Fruit fly (Drosophila melanogaster): Measurements from ENCODE around the gene CG34241.

CG34241 gene

DNA sequence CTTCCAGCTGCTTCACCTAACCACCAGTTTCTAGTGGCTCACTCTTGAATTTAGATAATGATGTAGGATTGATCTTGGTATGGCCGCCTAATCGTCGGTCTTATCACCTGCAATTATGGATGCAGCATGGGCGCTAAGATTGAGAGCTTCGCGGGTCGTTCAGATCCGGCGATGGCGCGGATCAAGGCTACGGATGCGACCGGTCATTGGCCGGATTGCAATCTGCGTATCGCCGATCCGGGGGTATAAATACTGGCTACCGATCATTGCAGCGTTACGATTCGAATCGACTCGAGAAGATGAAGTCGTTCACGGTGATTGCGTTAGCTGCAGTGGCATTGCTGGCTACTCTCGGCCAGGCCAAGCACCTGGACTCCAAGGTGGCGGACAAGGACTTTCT lies 1.3 kb downstream of the CG34241 start, which contains the start of gene Lsp2:
TSS of gene Lsp2 (plus strand) at position 283 of the 400 bp plus-strand sequence.
- TF ChIP-seq GATAd (GFP tag; optimal IDR thresholded peaks at IDR 0.05) (no peak), usp (GFP tag; optimal IDR thresholded peaks at IDR 0.05) (no peak), Hnf4 (GFP tag; optimal IDR thresholded peaks at IDR 0.05) (peak; percentile 0), jim (GFP tag; optimal IDR thresholded peaks at IDR 0.05) (no peak), Rel (GFP tag; optimal IDR thresholded peaks at IDR 0.05) (no peak), Rel (tag; optimal IDR thresholded peaks at IDR 0.05) (no peak), Abd-B (GFP tag; optimal IDR thresholded peaks at IDR 0.05) (no peak)

DNA sequence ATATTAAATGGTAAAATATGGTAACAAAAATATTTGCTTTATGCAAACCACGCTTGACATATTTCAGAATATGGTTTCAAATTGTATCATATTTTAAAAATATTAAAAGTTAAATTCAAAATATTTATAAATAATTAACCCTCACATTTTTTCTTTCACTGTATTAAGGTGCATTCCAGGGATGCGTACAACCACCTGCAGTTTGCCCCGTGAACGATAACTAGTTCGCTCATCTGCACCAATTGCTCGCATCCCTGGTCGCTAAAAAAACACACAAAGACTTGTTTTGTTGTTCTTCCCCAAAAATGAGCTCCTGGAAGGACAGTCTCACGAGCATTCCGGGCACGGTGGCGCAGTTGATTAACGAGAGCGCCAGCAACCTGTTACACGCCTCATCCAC lies 4.1 kb downstream of the CG34241 start, which contains the start of gene DEF8:
TSS of gene DEF8 (plus strand) at position 229 of the 400 bp plus-strand sequence.
- TF ChIP-seq CG32264 (GFP tag; optimal IDR thresholded peaks at IDR 0.05) (no peak), foxo (GFP tag; optimal IDR thresholded peaks at IDR 0.05) (peak in 1 of 2 experiments; percentile 76), fru (GFP tag; optimal IDR thresholded peaks at IDR 0.05) (peak; percentile 65), OdsH (GFP tag; optimal IDR thresholded peaks at IDR 0.05) (peak; percentile 78), HLH106 (tag; optimal IDR thresholded peaks at IDR 0.05) (peak; percentile 84), dmrt93B (GFP tag; optimal IDR thresholded peaks at IDR 0.05) (peak; percentile 23), woc (GFP tag; optimal IDR thresholded peaks at IDR 0.05) (peak; percentile 71), sv (GFP tag; optimal IDR thresholded peaks at IDR 0.05) (peak; percentile 30), N (GFP tag; optimal IDR thresholded peaks at IDR 0.05) (no peak), psq (GFP tag; optimal IDR thresholded peaks at IDR 0.05) (peak; percentile 72), h (GFP tag; optimal IDR thresholded peaks at IDR 0.05) (peak; percentile 58), Hr83 (GFP tag; optimal IDR thresholded peaks at IDR 0.05; ENCODE audit: poor library complexity, severe bottlenecking) (peak; percentile 78), Rel (GFP tag; optimal IDR thresholded peaks at IDR 0.05) (no peak), Rel (tag; optimal IDR thresholded peaks at IDR 0.05) (peak; percentile 99), ey (GFP tag; optimal IDR thresholded peaks at IDR 0.05) (peak; percentile 38), Myc (optimal IDR thresholded peaks at IDR 0.05) (no peak), Sp1 (GFP tag; optimal IDR thresholded peaks at IDR 0.05) (peak; percentile 85), rgr (GFP tag; optimal IDR thresholded peaks at IDR 0.05) (peak; percentile 78), CG9705 (GFP tag; optimal IDR thresholded peaks at IDR 0.05) (peak; percentile 52), Hnf4 (GFP tag; optimal IDR thresholded peaks at IDR 0.05) (peak; percentile 30), brk (GFP tag; optimal IDR thresholded peaks at IDR 0.05) (peak; percentile 24), tai (GFP tag; optimal IDR thresholded peaks at IDR 0.05) (no peak), br (GFP tag; optimal IDR thresholded peaks at IDR 0.05) (peak; percentile 37), Mio (GFP tag; optimal IDR thresholded peaks at IDR 0.05) (no peak), Dfd (GFP tag; optimal IDR thresholded peaks at IDR 0.05) (no peak)

DNA sequence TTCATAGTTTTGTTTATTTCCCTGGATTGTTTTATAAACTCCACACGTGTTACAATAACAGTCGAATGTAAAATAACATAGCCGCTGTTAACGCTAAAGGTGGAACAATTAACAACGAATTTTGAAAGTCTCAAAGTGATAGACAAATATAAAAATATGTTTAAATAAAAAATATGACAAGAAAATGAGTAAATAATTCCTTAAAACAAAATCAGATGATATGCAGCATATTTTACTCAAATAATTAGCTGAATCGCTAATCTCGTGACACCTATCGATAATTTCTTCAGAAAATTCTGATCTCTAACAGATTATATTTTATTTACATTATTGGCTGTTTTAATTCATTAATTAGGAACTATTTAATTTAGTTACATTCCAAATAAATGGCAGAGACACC lies 8.9 kb downstream of the CG34241 start, which contains the start of the genes CG5645 and Atg12:
TSS of gene CG5645 (minus strand) at position 77 of the 400 bp plus-strand sequence.
TSS of gene Atg12 (plus strand) at position 338 of the 400 bp plus-strand sequence.
- peak; percentile 13 for TF ChIP-seq CG32264 (GFP tag; optimal IDR thresholded peaks at IDR 0.05)
- peak; percentile 79 for TF ChIP-seq Jra (GFP tag; optimal IDR thresholded peaks at IDR 0.05)
- TF ChIP-seq dsf (GFP tag; optimal IDR thresholded peaks at IDR 0.05; ENCODE audit: borderline replicate concordance), result peak; percentile 46
- TF ChIP-seq br (GFP tag; optimal IDR thresholded peaks at IDR 0.05), result peak; percentile 36
- TF ChIP-seq Myc (optimal IDR thresholded peaks at IDR 0.05), result no peak
- peak; percentile 46 for TF ChIP-seq ey (GFP tag; optimal IDR thresholded peaks at IDR 0.05)
- TF ChIP-seq brk (GFP tag; optimal IDR thresholded peaks at IDR 0.05), result peak; percentile 71
- TF ChIP-seq fru (GFP tag; optimal IDR thresholded peaks at IDR 0.05), result peak; percentile 69
- TF ChIP-seq pan (optimal IDR thresholded peaks at IDR 0.05), result no peak
- no peak for TF ChIP-seq Dif (GFP tag; optimal IDR thresholded peaks at IDR 0.05; ENCODE audit: partially characterized antibody)
- peak; percentile 76 for TF ChIP-seq woc (GFP tag; optimal IDR thresholded peaks at IDR 0.05)
- peak; percentile 76 for TF ChIP-seq CG9705 (GFP tag; optimal IDR thresholded peaks at IDR 0.05)
- no peak for TF ChIP-seq jim (GFP tag; optimal IDR thresholded peaks at IDR 0.05)
- no peak for TF ChIP-seq lola (GFP tag; optimal IDR thresholded peaks at IDR 0.05)
- no peak for TF ChIP-seq GATAd (GFP tag; optimal IDR thresholded peaks at IDR 0.05)
- peak; percentile 74 for TF ChIP-seq rgr (GFP tag; optimal IDR thresholded peaks at IDR 0.05)
- no peak for TF ChIP-seq dl (GFP tag; optimal IDR thresholded peaks at IDR 0.05; ENCODE audit: insufficient read depth in 1 of 2, partially characterized antibody in 2 of 2)
- TF ChIP-seq Mio (GFP tag; optimal IDR thresholded peaks at IDR 0.05), result no peak
- TF ChIP-seq Hnf4 (GFP tag; optimal IDR thresholded peaks at IDR 0.05), result peak; percentile 81
- peak; percentile 48 for TF ChIP-seq psq (GFP tag; optimal IDR thresholded peaks at IDR 0.05)
- TF ChIP-seq Sp1 (GFP tag; optimal IDR thresholded peaks at IDR 0.05), result peak; percentile 46
- no peak for TF ChIP-seq sv (GFP tag; optimal IDR thresholded peaks at IDR 0.05)
- TF ChIP-seq foxo (GFP tag; optimal IDR thresholded peaks at IDR 0.05), result peak in 1 of 2 experiments; percentile 83
- no peak for TF ChIP-seq Vsx2 (GFP tag; optimal IDR thresholded peaks at IDR 0.05; ENCODE audit: partially characterized antibody)
- no peak for TF ChIP-seq sage (GFP tag; optimal IDR thresholded peaks at IDR 0.05)
- peak; percentile 84 for TF ChIP-seq h (GFP tag; optimal IDR thresholded peaks at IDR 0.05)
- TF ChIP-seq tai (GFP tag; optimal IDR thresholded peaks at IDR 0.05), result no peak
- peak; percentile 67 for TF ChIP-seq HLH106 (tag; optimal IDR thresholded peaks at IDR 0.05)
- no peak for TF ChIP-seq Hr78 (GFP tag; optimal IDR thresholded peaks at IDR 0.05)
- no peak for TF ChIP-seq CrebA (GFP tag; optimal IDR thresholded peaks at IDR 0.05; ENCODE audit: borderline replicate concordance)
- TF ChIP-seq Hr83 (GFP tag; optimal IDR thresholded peaks at IDR 0.05; ENCODE audit: poor library complexity, severe bottlenecking), result no peak
- TF ChIP-seq OdsH (GFP tag; optimal IDR thresholded peaks at IDR 0.05), result peak; percentile 65
- no peak for TF ChIP-seq Abd-B (GFP tag; optimal IDR thresholded peaks at IDR 0.05)
- no peak for TF ChIP-seq N (GFP tag; optimal IDR thresholded peaks at IDR 0.05)
- TF ChIP-seq Rel (GFP tag; optimal IDR thresholded peaks at IDR 0.05), result no peak
- peak; percentile 43 for TF ChIP-seq Rel (tag; optimal IDR thresholded peaks at IDR 0.05)
- no peak for TF ChIP-seq dmrt93B (GFP tag; optimal IDR thresholded peaks at IDR 0.05)

All from whole organism, wandering third instar larva.